Worm (Caenorhabditis elegans) whole organism, young adult: ENCODE measurements around the gene Y69A2AR.32.

ENCODE experiments used
- B0336.3 ChIP-seq: fragments of 200-800 bp; sonication (Bioruptor generic); IDR thresholded peaks from 2 replicates; pipeline ENCODE4 v1.3.6; 2022; ENCODE audit warnings: missing genetic modification characterization, missing compliant biosample characterization
- T07F8.4 ChIP-seq: sonication (generic microtip); optimal IDR thresholded peaks from 2 replicates; lab custom pipeline; 2016; ENCODE audit warnings: mild to moderate bottlenecking, missing genetic modification characterization, moderate library complexity, missing compliant biosample characterization
- dpl-1 ChIP-seq: fragments of 150-350 bp; optimal IDR thresholded peaks from 2 replicates; lab custom pipeline; 2014; ENCODE audit warnings: missing biosample characterization, missing genetic modification reagents, missing genetic modification characterization
- madf-6 ChIP-seq: fragments of 200-800 bp; sonication (Bioruptor generic); IDR thresholded peaks from 2 replicates; pipeline ENCODE4 v1.3.6; 2022; ENCODE audit warnings: missing genetic modification reagents, missing genetic modification characterization, missing compliant biosample characterization
- pbrm-1 ChIP-seq: fragments of 200-800 bp; sonication (Bioruptor generic); IDR thresholded peaks from 2 replicates; pipeline ENCODE4 v1.3.6; 2022; ENCODE audit warnings: missing genetic modification reagents, missing genetic modification characterization, missing compliant biosample characterization

DNA sequence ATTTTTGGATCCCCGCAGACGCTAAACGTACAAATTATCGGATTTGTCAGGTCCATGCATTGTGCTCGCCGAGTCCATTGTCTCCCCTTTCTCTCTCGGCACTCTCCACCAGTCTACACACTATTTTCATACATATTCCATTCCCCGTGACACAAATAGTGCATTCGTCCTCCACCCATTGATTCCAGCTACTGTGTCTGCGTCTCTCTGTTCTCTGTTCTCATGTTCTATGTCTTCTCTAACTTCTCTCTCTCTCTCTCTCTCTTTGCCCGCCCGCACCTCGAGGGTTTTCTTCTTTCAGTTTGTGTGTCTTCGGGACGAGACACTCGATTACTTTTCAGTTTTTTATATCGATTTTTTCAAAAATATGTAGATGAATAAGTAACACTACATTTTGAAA is 10.6 kb upstream of the Y69A2AR.32 start:
- TF ChIP-seq T07F8.4 (tag; lab: Kevin White, UChicago) (no peak), pbrm-1 (GFP tag; lab: Robert Waterston, UW) (peak; percentile 76), dpl-1 (GFP tag; lab: Kevin White, UChicago) (no peak), B0336.3 (GFP tag; lab: Robert Waterston, UW) (0 out of 2 replicates have a peak, but pooled peaks have one; percentile 52), madf-6 (GFP tag; lab: Robert Waterston, UW) (no peak)
